Worm (Caenorhabditis elegans) whole organism, L2 larva: ENCODE results near the gene Y67D8C.6.
A peak's percentile ranks its signal among the peaks of the same experiment; 100 is the strongest.
"Not testable (repeated sequence)": the region's sequence is repeated elsewhere in the genome, so short reads cannot be mapped to it uniquely, and the experiment has no call there.

ENCODE experiments used
- C34F6.9 ChIP-seq: fragments of 150-350 bp; optimal IDR thresholded peaks from 2 replicates; lab custom pipeline; 2014; ENCODE audit warnings: missing biosample characterization, missing genetic modification characterization
- F13H6.1 ChIP-seq: sonication (generic microtip); optimal IDR thresholded peaks from 2 replicates; lab custom pipeline; 2016; ENCODE audit warnings: missing genetic modification characterization, missing compliant biosample characterization
- R02D3.7 ChIP-seq: fragments of 150-350 bp; optimal IDR thresholded peaks from 2 replicates; lab custom pipeline; 2014; ENCODE audit warnings: missing biosample characterization, missing genetic modification characterization
- Y55F3AM.14 ChIP-seq: fragments of 200-800 bp; sonication (Bioruptor generic); optimal IDR thresholded peaks from 2 replicates; lab custom pipeline; 2018; ENCODE audit warnings: mild to moderate bottlenecking, missing genetic modification characterization, missing compliant biosample characterization
- ZK546.5 ChIP-seq: sonication (generic microtip); optimal IDR thresholded peaks from 2 replicates; lab custom pipeline; 2017; ENCODE audit warnings: missing biosample characterization, missing genetic modification characterization
- alr-1 ChIP-seq: fragments of 150-350 bp; optimal IDR thresholded peaks from 2 replicates; lab custom pipeline; 2014; ENCODE audit warnings: missing biosample characterization, missing genetic modification characterization
- ama-1 ChIP-seq: fragments of 150-350 bp; optimal IDR thresholded peaks from 2 replicates; lab custom pipeline; 2018; ENCODE audit warnings: inconsistent platforms
- blmp-1 ChIP-seq: sonication (generic microtip); optimal IDR thresholded peaks from 2 replicates; lab custom pipeline; 2017; ENCODE audit warnings: missing genetic modification characterization, mild to moderate bottlenecking, missing compliant biosample characterization, antibody characterized with exemption, moderate library complexity; ENCODE audit not compliant: insufficient read depth
- ceh-16 ChIP-seq: fragments of 150-350 bp; optimal IDR thresholded peaks from 2 replicates; lab custom pipeline; 2014; ENCODE audit warnings: missing biosample characterization, missing genetic modification characterization
- ceh-82 ChIP-seq: fragments of 150-350 bp; optimal IDR thresholded peaks from 2 replicates; lab custom pipeline; 2014; ENCODE audit warnings: missing biosample characterization, missing genetic modification characterization
- crh-2 ChIP-seq: sonication (generic microtip); optimal IDR thresholded peaks from 2 replicates; lab custom pipeline; 2017; ENCODE audit warnings: missing biosample characterization, missing genetic modification characterization
- egl-27 ChIP-seq: sonication (generic microtip); optimal IDR thresholded peaks from 3 replicates; lab custom pipeline; 2017; ENCODE audit warnings: missing biosample characterization, missing genetic modification reagents, missing genetic modification characterization
- elt-1 ChIP-seq: fragments of 150-350 bp; optimal IDR thresholded peaks from 2 replicates; lab custom pipeline; 2014; ENCODE audit warnings: missing biosample characterization, missing genetic modification characterization
- fos-1 ChIP-seq: fragments of 150-350 bp; optimal IDR thresholded peaks from 2 replicates; lab custom pipeline; 2014; ENCODE audit warnings: missing biosample characterization, missing genetic modification characterization
- gmeb-1 ChIP-seq: fragments of 150-350 bp; optimal IDR thresholded peaks from 2 replicates; lab custom pipeline; 2014; ENCODE audit warnings: missing biosample characterization, missing genetic modification characterization
- lin-11 ChIP-seq: fragments of 150-350 bp; sonication (generic microtip); optimal IDR thresholded peaks from 2 replicates; lab custom pipeline; 2014; ENCODE audit warnings: missing biosample characterization, missing genetic modification characterization, inconsistent platforms, mixed read lengths
- lin-13 ChIP-seq: fragments of 150-350 bp; optimal IDR thresholded peaks from 2 replicates; lab custom pipeline; 2014; ENCODE audit warnings: missing biosample characterization, missing genetic modification reagents, missing genetic modification characterization
- lin-39 ChIP-seq: fragments of 150-350 bp; optimal IDR thresholded peaks from 2 replicates; lab custom pipeline; 2014; ENCODE audit warnings: missing biosample characterization, missing genetic modification reagents, missing genetic modification characterization
- lsy-2 ChIP-seq, 2 experiments: fragments of 150-350 bp in 1 of 2; sonication (generic microtip) in 1 of 2; optimal IDR thresholded peaks; 2 replicates each; lab custom pipeline; 2014 to 2017; ENCODE audit warnings: missing biosample characterization in 2 of 2, missing genetic modification characterization in 2 of 2
- mab-5 ChIP-seq: fragments of 150-350 bp; optimal IDR thresholded peaks from 2 replicates; lab custom pipeline; 2014; ENCODE audit warnings: missing biosample characterization, missing genetic modification characterization
- mbf-1 ChIP-seq: sonication (generic microtip); optimal IDR thresholded peaks from 2 replicates; lab custom pipeline; 2017; ENCODE audit warnings: missing biosample characterization, missing genetic modification characterization
- mdl-1 ChIP-seq, 2 experiments: fragments of 150-350 bp in 1 of 2; sonication (generic microtip) in 1 of 2; optimal IDR thresholded peaks; 2 replicates each; lab custom pipeline; 2017; ENCODE audit warnings: missing biosample characterization in 2 of 2, missing genetic modification characterization in 2 of 2
- nhr-10 ChIP-seq: sonication (generic microtip); optimal IDR thresholded peaks from 2 replicates; lab custom pipeline; 2017; ENCODE audit warnings: missing biosample characterization, missing genetic modification characterization
- nhr-12 ChIP-seq: fragments of 150-350 bp; optimal IDR thresholded peaks from 2 replicates; lab custom pipeline; 2014; ENCODE audit warnings: missing biosample characterization, missing genetic modification characterization
- nhr-129 ChIP-seq: fragments of 150-350 bp; optimal IDR thresholded peaks from 2 replicates; lab custom pipeline; 2014; ENCODE audit warnings: missing biosample characterization, missing genetic modification characterization
- nhr-21 ChIP-seq: fragments of 150-350 bp; optimal IDR thresholded peaks from 2 replicates; lab custom pipeline; 2014; ENCODE audit warnings: missing biosample characterization, missing genetic modification characterization
- nhr-237 ChIP-seq: fragments of 150-350 bp; optimal IDR thresholded peaks from 2 replicates; lab custom pipeline; 2014; ENCODE audit warnings: missing biosample characterization, missing genetic modification characterization
- nhr-25 ChIP-seq: fragments of 150-350 bp; sonication (generic microtip); optimal IDR thresholded peaks from 3 replicates; lab custom pipeline; 2014; ENCODE audit warnings: missing biosample characterization, missing genetic modification characterization
- nhr-6 ChIP-seq: fragments of 150-350 bp; optimal IDR thresholded peaks from 2 replicates; lab custom pipeline; 2014; ENCODE audit warnings: missing biosample characterization, missing genetic modification characterization
- nhr-77 ChIP-seq: fragments of 150-350 bp; optimal IDR thresholded peaks from 2 replicates; lab custom pipeline; 2014; ENCODE audit warnings: missing biosample characterization, missing genetic modification characterization
- peb-1 ChIP-seq: fragments of 150-350 bp; optimal IDR thresholded peaks from 2 replicates; lab custom pipeline; 2014; ENCODE audit warnings: missing biosample characterization, missing genetic modification characterization
- sem-4 ChIP-seq: fragments of 150-350 bp; optimal IDR thresholded peaks from 2 replicates; lab custom pipeline; 2014; ENCODE audit warnings: missing biosample characterization, missing genetic modification reagents, missing genetic modification characterization
- sma-3 ChIP-seq: sonication (generic microtip); optimal IDR thresholded peaks from 2 replicates; lab custom pipeline; 2016; ENCODE audit warnings: missing genetic modification reagents, missing genetic modification characterization, missing compliant biosample characterization
- sma-9 ChIP-seq, 2 experiments: fragments of 150-350 bp in 1 of 2; sonication (generic microtip) in 1 of 2; optimal IDR thresholded peaks; 2 replicates each; lab custom pipeline; 2014 to 2016; ENCODE audit warnings: missing genetic modification characterization in 2 of 2, mild to moderate bottlenecking in 1 of 2, missing biosample characterization in 1 of 2, missing compliant biosample characterization in 1 of 2, missing genetic modification reagents in 1 of 2, moderate library complexity in 1 of 2
- snpc-4 ChIP-seq: fragments of 150-350 bp; optimal IDR thresholded peaks from 2 replicates; lab custom pipeline; 2014; ENCODE audit warnings: missing biosample characterization, missing genetic modification characterization
- unc-55 ChIP-seq: fragments of 150-350 bp; sonication (generic microtip); optimal IDR thresholded peaks from 3 replicates; lab custom pipeline; 2014; ENCODE audit warnings: missing biosample characterization, missing genetic modification reagents, missing genetic modification characterization
- unc-62 ChIP-seq: fragments of 150-350 bp; optimal IDR thresholded peaks from 2 replicates; lab custom pipeline; 2014; ENCODE audit warnings: missing biosample characterization, missing genetic modification reagents, missing genetic modification characterization
- zag-1 ChIP-seq: fragments of 150-350 bp; optimal IDR thresholded peaks from 2 replicates; lab custom pipeline; 2014; ENCODE audit warnings: missing biosample characterization, missing genetic modification characterization
- ztf-1 ChIP-seq: fragments of 200-800 bp; sonication (Bioruptor generic); conservative IDR thresholded peaks from 2 replicates; pipeline ENCODE4 v1.3.6; 2022; ENCODE audit warnings: missing genetic modification characterization, missing compliant biosample characterization
- ztf-11 ChIP-seq: sonication (generic microtip); optimal IDR thresholded peaks from 2 replicates; lab custom pipeline; 2017; ENCODE audit warnings: missing biosample characterization, missing genetic modification characterization
- ztf-4 ChIP-seq: fragments of 150-350 bp; optimal IDR thresholded peaks from 2 replicates; lab custom pipeline; 2014; ENCODE audit warnings: missing biosample characterization, missing genetic modification characterization

Gene Y67D8C.6

ce11 chrIV:3055320-3055719 is 7.9 kb downstream of the Y67D8C.6 start:
- peak; percentile 43 for TF ChIP-seq unc-55 (GFP tag; lab: Kevin White, UChicago)
- no peak for TF ChIP-seq ZK546.5 (tag; lab: Kevin White, UChicago)
- TF ChIP-seq lsy-2 (tag; optimal IDR thresholded peaks at IDR 0.05; lab: Kevin White, UChicago) = peak in 1 of 2 experiments; percentile 69
- no peak for TF ChIP-seq nhr-6 (tag; lab: Kevin White, UChicago)
- TF ChIP-seq snpc-4 = no peak
- peak; percentile 28 for TF ChIP-seq lin-13
- peak; percentile 30 for TF ChIP-seq C34F6.9 (tag; lab: Kevin White, UChicago)
- TF ChIP-seq, all 48 proteins: peak for 4

- TF ChIP-seq gmeb-1 (no peak), alr-1 (tag; lab: Kevin White, UChicago) (no peak), zag-1 (no peak), sma-9 (GFP tag; optimal IDR thresholded peaks at IDR 0.05; lab: Kevin White, UChicago) (no peak), sma-9 (tag; optimal IDR thresholded peaks at IDR 0.05; lab: Kevin White, UChicago) (no peak), ZK546.5 (tag; lab: Kevin White, UChicago) (no peak), ztf-11 (no peak), ceh-82 (tag; lab: Kevin White, UChicago) (no peak), R02D3.7 (no peak), ceh-16 (tag; lab: Kevin White, UChicago) (no peak), unc-62 (GFP tag; lab: Kevin White, UChicago) (no peak), elt-1 (tag; lab: Kevin White, UChicago) (no peak), egl-27 (tag; lab: Kevin White, UChicago) (no peak), peb-1 (tag; lab: Kevin White, UChicago) (no peak)
Measured at ce11 chrIV:3053428-3053827, 9.8 kb downstream of the Y67D8C.6 start, which contains the start of gene ivph-3. ivph-3 (plus strand) TSS chrIV:3053728.

- peak; percentile 82 for TF ChIP-seq nhr-129
- TF ChIP-seq ztf-4 = peak; percentile 82
- peak; percentile 23 for TF ChIP-seq nhr-12 (tag; lab: Kevin White, UChicago)
- TF ChIP-seq mdl-1 (tag; optimal IDR thresholded peaks at IDR 0.05; lab: Kevin White, UChicago) = peak; percentile 21 to 72
- peak; percentile 92 for TF ChIP-seq gmeb-1
- TF ChIP-seq nhr-237 (tag; lab: Kevin White, UChicago) = peak; percentile 3
- TF ChIP-seq crh-2 (tag; lab: Kevin White, UChicago) = peak; percentile 88
- TF ChIP-seq ZK546.5 (tag; lab: Kevin White, UChicago) = peak; percentile 79
- peak; percentile 47 for TF ChIP-seq zag-1
- peak; percentile 28 for TF ChIP-seq blmp-1 (tag; lab: Kevin White, UChicago)
- peak; percentile 90 for TF ChIP-seq nhr-25 (tag; lab: Kevin White, UChicago)
- TF ChIP-seq lin-11 (tag; lab: Kevin White, UChicago) = peak; percentile 75
- peak; percentile 63 for TF ChIP-seq lin-39 (tag; lab: Kevin White, UChicago)
- TF ChIP-seq mbf-1 (tag; lab: Kevin White, UChicago) = peak; percentile 6
- peak; percentile 66 for TF ChIP-seq fos-1
- peak; percentile 56 for TF ChIP-seq egl-27 (tag; lab: Kevin White, UChicago)
- TF ChIP-seq unc-55 (GFP tag; lab: Kevin White, UChicago) = peak; percentile 84
- TF ChIP-seq lsy-2 (tag; optimal IDR thresholded peaks at IDR 0.05; lab: Kevin White, UChicago) = peak; percentile 98 to 99
- peak; percentile 91 for TF ChIP-seq sem-4
- peak; percentile 95 for TF ChIP-seq sma-9 (GFP tag; optimal IDR thresholded peaks at IDR 0.05; lab: Kevin White, UChicago)
- not testable (repeated sequence) for TF ChIP-seq sma-9 (tag; optimal IDR thresholded peaks at IDR 0.05; lab: Kevin White, UChicago)
- peak; percentile 60 for TF ChIP-seq nhr-10
- TF ChIP-seq nhr-6 (tag; lab: Kevin White, UChicago) = peak; percentile 87
- 0 out of 2 replicates have a peak, but pooled peaks have one; percentile 63 for TF ChIP-seq ztf-1 (GFP tag; lab: Robert Waterston, UW)
- peak; percentile 80 for TF ChIP-seq C34F6.9 (tag; lab: Kevin White, UChicago)
- peak; percentile 83 for TF ChIP-seq ceh-82 (tag; lab: Kevin White, UChicago)
- peak; percentile 61 for TF ChIP-seq ama-1 (lab: Kevin White, UChicago)
- peak; percentile 91 for TF ChIP-seq Y55F3AM.14 (GFP tag; lab: Kevin White, UChicago)
- TF ChIP-seq mab-5 = peak; percentile 96
- TF ChIP-seq F13H6.1 (tag; lab: Kevin White, UChicago) = peak; percentile 96
- TF ChIP-seq unc-62 (GFP tag; lab: Kevin White, UChicago) = peak; percentile 29
- TF ChIP-seq nhr-21 = peak; percentile 89
- TF ChIP-seq snpc-4 = peak; percentile 35
- peak; percentile 98 for TF ChIP-seq sma-3 (GFP tag; lab: Kevin White, UChicago)
- peak; percentile 97 for TF ChIP-seq lin-13
- peak; percentile 7 for TF ChIP-seq nhr-77
Measured at ce11 chrIV:3050054-3050990, 12.9 kb downstream of the Y67D8C.6 start, which contains the start of gene eel-1. eel-1 (minus strand) TSS chrIV:3050104.
